Worm (Caenorhabditis elegans): ENCODE measurements around the gene Y46G5A.23.

DNA sequence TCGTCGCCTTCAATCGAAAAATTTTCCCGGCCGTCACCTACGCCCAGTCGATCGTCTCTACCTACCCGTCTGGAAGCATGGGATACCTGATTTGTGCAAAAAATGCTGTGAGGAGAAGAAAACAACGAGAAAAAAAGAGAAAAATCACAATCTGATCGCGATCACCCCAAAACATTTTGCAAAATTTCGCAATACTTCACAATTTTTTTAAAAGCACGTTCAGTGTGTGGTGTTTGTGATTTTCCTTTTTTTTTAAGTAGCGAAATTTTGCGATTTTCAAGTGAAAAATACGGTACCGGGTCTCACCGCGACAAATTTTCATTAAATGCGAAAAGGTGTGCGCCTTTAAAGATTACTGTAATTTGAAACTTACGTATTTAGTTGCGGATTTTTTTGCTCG is 19.0 kb downstream of the Y46G5A.23 start:
- TF ChIP-seq nhr-12 (tag; optimal IDR thresholded peaks at IDR 0.05) (no peak), lin-32 (GFP tag; optimal IDR thresholded peaks at IDR 0.05) (no peak), nhr-237 (tag; optimal IDR thresholded peaks at IDR 0.05) (no peak), unc-120 (tag; optimal IDR thresholded peaks at IDR 0.05; ENCODE audit: poor library complexity, severe bottlenecking) (no peak), mab-5 (tag; optimal IDR thresholded peaks at IDR 0.05) (no peak), ztf-11 (tag; optimal IDR thresholded peaks at IDR 0.05) (no peak), mls-2 (tag; optimal IDR thresholded peaks at IDR 0.05) (no peak), mep-1 (tag; optimal IDR thresholded peaks at IDR 0.05) (no peak)
